Worm (Caenorhabditis elegans) whole organism, L1 larva: Measurements from ENCODE around the gene C15H11.1.

Experiments used
- C04F5.9 ChIP-seq: sonication (generic microtip); optimal IDR thresholded peaks from 2 replicates; lab custom pipeline; 2016; ENCODE audit warnings: missing genetic modification characterization, missing compliant biosample characterization
- F16B12.6 ChIP-seq: fragments of 150-350 bp; optimal IDR thresholded peaks from 2 replicates; lab custom pipeline; 2014; ENCODE audit warnings: missing biosample characterization, missing genetic modification characterization
- Y116A8C.19 ChIP-seq: sonication (generic microtip); optimal IDR thresholded peaks from 2 replicates; lab custom pipeline; 2016; ENCODE audit warnings: missing compliant biosample characterization, missing genetic modification characterization, borderline replicate concordance
- ama-1 ChIP-seq: fragments of 150-350 bp; optimal IDR thresholded peaks from 2 replicates; lab custom pipeline; 2014
- blmp-1 ChIP-seq: fragments of 150-350 bp; optimal IDR thresholded peaks from 2 replicates; lab custom pipeline; 2014; ENCODE audit warnings: missing biosample characterization, missing genetic modification characterization
- ceh-63 ChIP-seq: fragments of 200-800 bp; sonication (Bioruptor generic); optimal IDR thresholded peaks from 2 replicates; lab custom pipeline; 2018; ENCODE audit warnings: mild to moderate bottlenecking, missing genetic modification characterization, missing compliant biosample characterization
- ceh-88 ChIP-seq: fragments of 200-800 bp; sonication (Bioruptor generic); IDR thresholded peaks from 2 replicates; pipeline ENCODE4 v1.3.6; 2022; ENCODE audit warnings: missing genetic modification characterization, missing compliant biosample characterization
- efl-1 ChIP-seq, 4 experiments: fragments of 150-350 bp; optimal IDR thresholded peaks in 3 of 4; peaks in 1 of 4; 1 replicate in 1 of 4; 2 replicates in 3 of 4; lab custom pipeline; 2014; ENCODE audit warnings: missing biosample characterization in 2 of 4, missing genetic modification characterization in 2 of 4, missing genetic modification reagents in 2 of 4
- egl-27 ChIP-seq, 2 experiments: fragments of 150-350 bp in 1 of 2; sonication (generic microtip); optimal IDR thresholded peaks; 3 replicates each; lab custom pipeline; 2017 to 2018; ENCODE audit warnings: missing biosample characterization in 2 of 2, missing genetic modification characterization in 2 of 2, missing genetic modification reagents in 2 of 2
- fkh-10 ChIP-seq: sonication (generic microtip); optimal IDR thresholded peaks from 2 replicates; lab custom pipeline; 2017; ENCODE audit warnings: missing biosample characterization, missing genetic modification reagents, missing genetic modification characterization
- fkh-4 ChIP-seq: sonication (generic microtip); optimal IDR thresholded peaks from 2 replicates; lab custom pipeline; 2016; ENCODE audit warnings: missing compliant biosample characterization, missing genetic modification characterization, borderline replicate concordance
- fkh-8 ChIP-seq: sonication (generic microtip); optimal IDR thresholded peaks from 2 replicates; lab custom pipeline; 2016; ENCODE audit warnings: mild to moderate bottlenecking, missing genetic modification characterization, missing compliant biosample characterization
- fos-1 ChIP-seq: fragments of 150-350 bp; optimal IDR thresholded peaks from 2 replicates; lab custom pipeline; 2014; ENCODE audit warnings: missing biosample characterization, missing genetic modification characterization
- grh-1 ChIP-seq: fragments of 200-800 bp; sonication (Bioruptor generic); IDR thresholded peaks from 2 replicates; pipeline ENCODE4 v1.3.6; 2022; ENCODE audit warnings: missing genetic modification reagents, missing genetic modification characterization, missing compliant biosample characterization
- hlh-17 ChIP-seq: fragments of 200-800 bp; sonication (Bioruptor generic); optimal IDR thresholded peaks from 2 replicates; lab custom pipeline; 2018; ENCODE audit warnings: missing genetic modification characterization, mild to moderate bottlenecking, missing compliant biosample characterization, moderate library complexity, borderline replicate concordance
- hlh-4 ChIP-seq: sonication (generic microtip); optimal IDR thresholded peaks from 2 replicates; lab custom pipeline; 2016; ENCODE audit warnings: mild to moderate bottlenecking, missing genetic modification characterization, missing compliant biosample characterization
- irx-1 ChIP-seq: sonication (generic microtip); optimal IDR thresholded peaks from 2 replicates; lab custom pipeline; 2016; ENCODE audit warnings: missing genetic modification characterization, missing compliant biosample characterization
- isw-1 ChIP-seq: fragments of 200-800 bp; sonication (Bioruptor generic); IDR thresholded peaks from 2 replicates; pipeline ENCODE4 v1.3.6; 2022; ENCODE audit warnings: missing genetic modification characterization, missing compliant biosample characterization
- jun-1 ChIP-seq: fragments of 150-350 bp; optimal IDR thresholded peaks from 2 replicates; lab custom pipeline; 2014; ENCODE audit warnings: missing biosample characterization, missing genetic modification reagents, missing genetic modification characterization
- lsy-2 ChIP-seq, 2 experiments: fragments of 150-350 bp; optimal IDR thresholded peaks; 2 replicates each; lab custom pipeline; 2014; ENCODE audit warnings: missing biosample characterization in 2 of 2, missing genetic modification characterization in 2 of 2
- mab-9 ChIP-seq: fragments of 200-800 bp; sonication (Bioruptor generic); IDR thresholded peaks from 2 replicates; pipeline ENCODE4 v1.3.6; 2022; ENCODE audit warnings: missing genetic modification reagents, missing genetic modification characterization, missing compliant biosample characterization
- mdl-1 ChIP-seq, 2 experiments: fragments of 150-350 bp; optimal IDR thresholded peaks; 2 replicates each; lab custom pipeline; 2014 to 2017; ENCODE audit warnings: missing biosample characterization in 2 of 2, missing genetic modification characterization in 2 of 2, inconsistent platforms in 1 of 2
- mep-1 ChIP-seq: fragments of 150-350 bp; optimal IDR thresholded peaks from 2 replicates; lab custom pipeline; 2014; ENCODE audit warnings: missing biosample characterization, missing genetic modification characterization
- nhr-20 ChIP-seq: sonication (generic microtip); optimal IDR thresholded peaks from 2 replicates; lab custom pipeline; 2016; ENCODE audit warnings: mild to moderate bottlenecking, missing genetic modification characterization, missing compliant biosample characterization
- nhr-71 ChIP-seq: sonication (generic microtip); optimal IDR thresholded peaks from 2 replicates; lab custom pipeline; 2016; ENCODE audit warnings: mild to moderate bottlenecking, missing genetic modification characterization, moderate library complexity, missing compliant biosample characterization
- nhr-76 ChIP-seq: sonication (generic microtip); optimal IDR thresholded peaks from 2 replicates; lab custom pipeline; 2017; ENCODE audit warnings: missing biosample characterization, missing genetic modification characterization
- nhr-84 ChIP-seq: sonication (generic microtip); optimal IDR thresholded peaks from 2 replicates; lab custom pipeline; 2017; ENCODE audit warnings: missing biosample characterization, missing genetic modification characterization
- nhr-85 ChIP-seq: sonication (generic microtip); peaks from one replicate; lab custom pipeline; 2016; ENCODE audit warnings: missing genetic modification characterization, inconsistent platforms, missing compliant biosample characterization
- nhr-90 ChIP-seq: sonication (generic microtip); optimal IDR thresholded peaks from 2 replicates; lab custom pipeline; 2016; ENCODE audit warnings: mild to moderate bottlenecking, missing genetic modification characterization, missing compliant biosample characterization; ENCODE audit not compliant: poor library complexity
- pqm-1 ChIP-seq: sonication (generic microtip); optimal IDR thresholded peaks from 3 replicates; lab custom pipeline; 2017; ENCODE audit warnings: missing biosample characterization, missing genetic modification characterization
- sox-4 ChIP-seq: sonication (generic microtip); optimal IDR thresholded peaks from 2 replicates; lab custom pipeline; 2016; ENCODE audit warnings: missing genetic modification characterization, missing compliant biosample characterization
- sptf-1 ChIP-seq: fragments of 150-350 bp; optimal IDR thresholded peaks from 2 replicates; lab custom pipeline; 2014; ENCODE audit warnings: missing biosample characterization, missing genetic modification characterization
- unc-130 ChIP-seq: fragments of 150-350 bp; optimal IDR thresholded peaks from 2 replicates; lab custom pipeline; 2017; ENCODE audit warnings: missing biosample characterization, missing genetic modification characterization, inconsistent platforms
- unc-30 ChIP-seq: sonication (generic microtip); optimal IDR thresholded peaks from 2 replicates; lab custom pipeline; 2017; ENCODE audit warnings: missing biosample characterization, missing genetic modification characterization
- unc-62 ChIP-seq: fragments of 150-350 bp; optimal IDR thresholded peaks from 2 replicates; lab custom pipeline; 2014; ENCODE audit warnings: missing biosample characterization, missing genetic modification reagents, missing genetic modification characterization
- unc-98 ChIP-seq: fragments of 200-800 bp; sonication (Bioruptor generic); IDR thresholded peaks from 2 replicates; pipeline ENCODE4 v1.3.6; 2022; ENCODE audit warnings: missing genetic modification characterization, missing compliant biosample characterization
- vab-15 ChIP-seq: sonication (generic microtip); optimal IDR thresholded peaks from 2 replicates; lab custom pipeline; 2017; ENCODE audit warnings: missing genotype, mild to moderate bottlenecking, missing genetic modification characterization, missing compliant biosample characterization
- ztf-11 ChIP-seq, 2 experiments: sonication (generic microtip); optimal IDR thresholded peaks; 2 replicates each; lab custom pipeline; 2016 to 2017; ENCODE audit warnings: missing genetic modification characterization in 2 of 2, missing biosample characterization in 1 of 2, missing compliant biosample characterization in 1 of 2
- ztf-4 ChIP-seq: fragments of 150-350 bp; optimal IDR thresholded peaks from 2 replicates; lab custom pipeline; 2014; ENCODE audit warnings: missing biosample characterization, missing genetic modification characterization

C15H11.1 gene

ce11 chrV:14350949-14351348 is 42.7 kb upstream of the C15H11.1 start (continued):
- TF ChIP-seq efl-1 (optimal IDR thresholded peaks at IDR 0.05; lab: Kevin White, UChicago), result peak; percentile 82 to 87
- peak; percentile 77 to 97 for TF ChIP-seq efl-1 (GFP tag; optimal IDR thresholded peaks at IDR 0.05 in 1 of 2; lab: Kevin White, UChicago)
- TF ChIP-seq grh-1, result peak; percentile 56; the same call in 1 of the 2 replicates
- TF ChIP-seq isw-1, result peak; percentile 60
- no peak for TF ChIP-seq hlh-4 (tag; lab: Kevin White, UChicago)
- no peak for TF ChIP-seq hlh-17
- peak; percentile 20 for TF ChIP-seq F16B12.6 (tag; lab: Kevin White, UChicago)
- TF ChIP-seq fos-1, result peak; percentile 25
- peak; percentile 35 for TF ChIP-seq irx-1 (tag; lab: Kevin White, UChicago)
- no peak for TF ChIP-seq unc-30 (tag; lab: Kevin White, UChicago)
- TF ChIP-seq nhr-71, result peak; percentile 82
- peak in 1 of 2 experiments; percentile 64 for TF ChIP-seq mdl-1 (tag; optimal IDR thresholded peaks at IDR 0.05; lab: Kevin White, UChicago)
- peak; percentile 51 for TF ChIP-seq unc-130 (tag; lab: Kevin White, UChicago)
- no peak for TF ChIP-seq ceh-88 (GFP tag; lab: Robert Waterston, UW)
- peak; percentile 70 for TF ChIP-seq fkh-10 (GFP tag; lab: Kevin White, UChicago)
- no peak for TF ChIP-seq unc-62 (GFP tag; lab: Kevin White, UChicago)
- TF ChIP-seq mab-9 (GFP tag; lab: Robert Waterston, UW), result no peak
- peak; percentile 71 for TF ChIP-seq mep-1 (tag; lab: Kevin White, UChicago)
- TF ChIP-seq fkh-4 (tag; lab: Kevin White, UChicago), result no peak
- peak; percentile 85 for TF ChIP-seq nhr-20 (tag; lab: Kevin White, UChicago)
- no peak for TF ChIP-seq unc-98 (GFP tag; lab: Robert Waterston, UW)
- no peak for TF ChIP-seq ceh-63 (GFP tag; lab: Kevin White, UChicago)
- peak; percentile 13 to 19 for TF ChIP-seq egl-27 (tag; optimal IDR thresholded peaks at IDR 0.05; lab: Kevin White, UChicago)
- peak; percentile 8 for TF ChIP-seq sox-4 (tag; lab: Kevin White, UChicago)
- TF ChIP-seq Y116A8C.19 (tag; lab: Kevin White, UChicago), result no peak
- peak; percentile 89 for TF ChIP-seq fkh-8 (tag; lab: Kevin White, UChicago)
- no peak for TF ChIP-seq ama-1 (lab: Kevin White, UChicago)
- peak; percentile 58 to 84 for TF ChIP-seq lsy-2 (tag; optimal IDR thresholded peaks at IDR 0.05; lab: Kevin White, UChicago)
- TF ChIP-seq jun-1 (tag; lab: Kevin White, UChicago), result peak; percentile 51
- TF ChIP-seq nhr-76 (tag; lab: Kevin White, UChicago), result no peak
- TF ChIP-seq sptf-1 (tag; lab: Kevin White, UChicago), result no peak
- TF ChIP-seq nhr-90, result peak; percentile 45

- TF ChIP-seq nhr-85 (tag; lab: Kevin White, UChicago) (peak; percentile 42), efl-1 (optimal IDR thresholded peaks at IDR 0.05; lab: Kevin White, UChicago) (no peak), efl-1 (GFP tag; optimal IDR thresholded peaks at IDR 0.05 in 1 of 2; lab: Kevin White, UChicago) (peak in 1 of 2 experiments; percentile 65), F16B12.6 (tag; lab: Kevin White, UChicago) (no peak)
Measured at ce11 chrV:14351629-14352028, 42.0 kb upstream of the C15H11.1 start, which contains the start of gene vha-13. vha-13 (plus strand) TSS chrV:14351709.

- TF ChIP-seq mep-1 (tag; lab: Kevin White, UChicago) (no peak), ztf-11 (tag; optimal IDR thresholded peaks at IDR 0.05; lab: Kevin White, UChicago) (no peak), vab-15 (no peak), C04F5.9 (no peak), fkh-8 (tag; lab: Kevin White, UChicago) (no peak), pqm-1 (tag; lab: Kevin White, UChicago) (no peak), nhr-84 (tag; lab: Kevin White, UChicago) (no peak), lsy-2 (tag; optimal IDR thresholded peaks at IDR 0.05; lab: Kevin White, UChicago) (no peak), ceh-63 (GFP tag; lab: Kevin White, UChicago) (no peak), blmp-1 (tag; lab: Kevin White, UChicago) (no peak), ztf-4 (no peak)
- TF ChIP-seq, all 84 proteins: peak for 0
Measured at ce11 chrV:14352032-14352431, 41.6 kb upstream of the C15H11.1 start.
